Worm (Caenorhabditis elegans) whole organism, mixed stage, embryonic: ENCODE results near the gene arrd-17.

Experiments used
- M03D4.4 ChIP-seq: sonication (generic microtip); optimal IDR thresholded peaks from 2 replicates; lab custom pipeline; 2017; ENCODE audit warnings: mild to moderate bottlenecking, missing genetic modification characterization, missing compliant biosample characterization
- bed-3 ChIP-seq: fragments of 200-800 bp; sonication (Bioruptor generic); optimal IDR thresholded peaks from 3 replicates; lab custom pipeline; 2018; ENCODE audit warnings: mild to moderate bottlenecking, missing genetic modification characterization, moderate library complexity, missing compliant biosample characterization
- blmp-1 ChIP-seq: fragments of 150-350 bp; optimal IDR thresholded peaks from 2 replicates; lab custom pipeline; 2014; ENCODE audit warnings: missing biosample characterization, missing genetic modification characterization
- ceh-39 ChIP-seq: fragments of 150-350 bp; optimal IDR thresholded peaks from 2 replicates; lab custom pipeline; 2014; ENCODE audit warnings: missing biosample characterization, missing genetic modification characterization
- ceh-43 ChIP-seq: fragments of 200-800 bp; sonication (Bioruptor generic); optimal IDR thresholded peaks from 2 replicates; lab custom pipeline; 2018; ENCODE audit warnings: mild to moderate bottlenecking, missing genetic modification characterization, moderate library complexity, missing compliant biosample characterization
- ceh-83 ChIP-seq: fragments of 200-800 bp; sonication (Bioruptor generic); optimal IDR thresholded peaks from 2 replicates; lab custom pipeline; 2018; ENCODE audit warnings: mild to moderate bottlenecking, missing genetic modification characterization, missing compliant biosample characterization
- ces-1 ChIP-seq: fragments of 150-350 bp; optimal IDR thresholded peaks from 2 replicates; lab custom pipeline; 2014; ENCODE audit warnings: missing biosample characterization, missing genetic modification reagents, missing genetic modification characterization
- cnd-1 ChIP-seq: fragments of 200-800 bp; sonication (Bioruptor generic); optimal IDR thresholded peaks from 2 replicates; lab custom pipeline; 2018; ENCODE audit warnings: mild to moderate bottlenecking, missing genetic modification characterization, missing compliant biosample characterization
- flh-1 ChIP-seq: fragments of 200-800 bp; sonication (Bioruptor generic); optimal IDR thresholded peaks from 2 replicates; lab custom pipeline; 2018; ENCODE audit warnings: mild to moderate bottlenecking, missing genetic modification characterization, moderate library complexity, missing compliant biosample characterization
- ham-2 ChIP-seq: fragments of 200-800 bp; sonication (Bioruptor generic); optimal IDR thresholded peaks from 2 replicates; lab custom pipeline; 2018; ENCODE audit warnings: mild to moderate bottlenecking, missing genetic modification characterization, missing compliant biosample characterization
- hlh-1 ChIP-seq: fragments of 150-350 bp; optimal IDR thresholded peaks from 2 replicates; lab custom pipeline; 2014; ENCODE audit warnings: missing biosample characterization, missing genetic modification reagents, missing genetic modification characterization
- lin-13 ChIP-seq: fragments of 150-350 bp; optimal IDR thresholded peaks from 2 replicates; lab custom pipeline; 2014; ENCODE audit warnings: missing biosample characterization, missing genetic modification characterization
- lin-32 ChIP-seq: fragments of 200-800 bp; sonication (Bioruptor generic); optimal IDR thresholded peaks from 2 replicates; lab custom pipeline; 2018; ENCODE audit warnings: mild to moderate bottlenecking, missing genetic modification characterization, missing compliant biosample characterization
- lsy-2 ChIP-seq: fragments of 150-350 bp; optimal IDR thresholded peaks from 2 replicates; lab custom pipeline; 2014; ENCODE audit warnings: missing biosample characterization, missing genetic modification characterization
- mab-5 ChIP-seq: fragments of 150-350 bp; optimal IDR thresholded peaks from 2 replicates; lab custom pipeline; 2014; ENCODE audit warnings: missing biosample characterization, missing genetic modification characterization
- mep-1 ChIP-seq: fragments of 150-350 bp; optimal IDR thresholded peaks from 2 replicates; lab custom pipeline; 2017; ENCODE audit warnings: missing biosample characterization, missing genetic modification reagents, missing genetic modification characterization, inconsistent platforms
- mls-2 ChIP-seq: sonication (generic microtip); optimal IDR thresholded peaks from 2 replicates; lab custom pipeline; 2016; ENCODE audit warnings: mild to moderate bottlenecking, missing genetic modification characterization, moderate library complexity, missing compliant biosample characterization
- nhr-12 ChIP-seq: fragments of 150-350 bp; optimal IDR thresholded peaks from 2 replicates; lab custom pipeline; 2014; ENCODE audit warnings: missing biosample characterization, missing genetic modification characterization
- nhr-2 ChIP-seq: fragments of 150-350 bp; optimal IDR thresholded peaks from 2 replicates; lab custom pipeline; 2014; ENCODE audit warnings: missing biosample characterization, missing genetic modification characterization
- nhr-237 ChIP-seq: fragments of 150-350 bp; optimal IDR thresholded peaks from 2 replicates; lab custom pipeline; 2014; ENCODE audit warnings: missing biosample characterization, missing genetic modification characterization
- nhr-28 ChIP-seq: fragments of 150-350 bp; optimal IDR thresholded peaks from 2 replicates; lab custom pipeline; 2014; ENCODE audit warnings: missing biosample characterization, missing genetic modification characterization
- pha-4 ChIP-seq: fragments of 150-350 bp; optimal IDR thresholded peaks from 2 replicates; lab custom pipeline; 2018; ENCODE audit warnings: missing biosample characterization, missing genetic modification reagents, missing genetic modification characterization
- sem-2 ChIP-seq: fragments of 200-800 bp; sonication (Bioruptor generic); optimal IDR thresholded peaks from 2 replicates; lab custom pipeline; 2018; ENCODE audit warnings: mild to moderate bottlenecking, missing genetic modification characterization, missing compliant biosample characterization
- snpc-4 ChIP-seq: fragments of 150-350 bp; optimal IDR thresholded peaks from 2 replicates; lab custom pipeline; 2014; ENCODE audit warnings: missing biosample characterization, missing genetic modification characterization
- sptf-1 ChIP-seq: sonication (generic microtip); optimal IDR thresholded peaks from 2 replicates; lab custom pipeline; 2017; ENCODE audit warnings: mild to moderate bottlenecking, missing genetic modification characterization, moderate library complexity, missing compliant biosample characterization
- tbx-8 ChIP-seq: fragments of 200-800 bp; sonication (Bioruptor generic); optimal IDR thresholded peaks from 2 replicates; lab custom pipeline; 2018; ENCODE audit warnings: mild to moderate bottlenecking, missing genetic modification characterization, moderate library complexity, missing compliant biosample characterization
- unc-120 ChIP-seq: sonication (generic microtip); optimal IDR thresholded peaks from 2 replicates; lab custom pipeline; 2017; ENCODE audit warnings: missing genetic modification characterization, missing compliant biosample characterization; ENCODE audit not compliant: poor library complexity, severe bottlenecking
- unc-39 ChIP-seq: fragments of 150-350 bp; optimal IDR thresholded peaks from 2 replicates; lab custom pipeline; 2014; ENCODE audit warnings: missing biosample characterization, missing genetic modification characterization
- unc-62 ChIP-seq: fragments of 150-350 bp; optimal IDR thresholded peaks from 2 replicates; lab custom pipeline; 2014; ENCODE audit warnings: missing biosample characterization, missing genetic modification reagents, missing genetic modification characterization
- zip-8 ChIP-seq: fragments of 150-350 bp; optimal IDR thresholded peaks from 2 replicates; lab custom pipeline; 2014; ENCODE audit warnings: missing biosample characterization, missing genetic modification characterization
- ztf-11 ChIP-seq: fragments of 150-350 bp; optimal IDR thresholded peaks from 2 replicates; lab custom pipeline; 2014; ENCODE audit warnings: missing biosample characterization, missing genetic modification characterization

The arrd-17 gene

ce11 chrIII:13622268-13622667 is 8.3 kb downstream of the arrd-17 start, which contains the start of gene hip-1:
Gene hip-1 (minus strand): TSS chrIII:13622492.
- no peak for TF ChIP-seq hlh-1 (tag; lab: Kevin White, UChicago)
- peak; percentile 40 for TF ChIP-seq mep-1
- TF ChIP-seq nhr-237 (tag; lab: Kevin White, UChicago): peak; percentile 23
- peak; percentile 11 for TF ChIP-seq unc-120 (tag; lab: Kevin White, UChicago)
- peak; percentile 45 for TF ChIP-seq lsy-2
- no peak for TF ChIP-seq nhr-28 (tag; lab: Kevin White, UChicago)
- peak; percentile 17 for TF ChIP-seq unc-62 (GFP tag; lab: Kevin White, UChicago)
- peak; percentile 40 for TF ChIP-seq ces-1
- TF ChIP-seq bed-3: no peak
- TF ChIP-seq zip-8 (tag; lab: Kevin White, UChicago): no peak
- no peak for TF ChIP-seq sptf-1 (tag; lab: Kevin White, UChicago)

ce11 chrIII:13621717-13622116 is 8.9 kb downstream of the arrd-17 start:
- no peak for TF ChIP-seq sptf-1 (tag; lab: Kevin White, UChicago)
- TF ChIP-seq sem-2 (GFP tag; lab: Kevin White, UChicago): no peak
- no peak for TF ChIP-seq ceh-83 (GFP tag; lab: Kevin White, UChicago)
- no peak for TF ChIP-seq lin-32
- no peak for TF ChIP-seq nhr-237 (tag; lab: Kevin White, UChicago)
- no peak for TF ChIP-seq unc-39
- TF ChIP-seq ceh-39 (tag; lab: Kevin White, UChicago): no peak
- no peak for TF ChIP-seq unc-120 (tag; lab: Kevin White, UChicago)
- no peak for TF ChIP-seq mab-5 (tag; lab: Kevin White, UChicago)
- no peak for TF ChIP-seq M03D4.4 (tag; lab: Kevin White, UChicago)
- no peak for TF ChIP-seq nhr-12 (tag; lab: Kevin White, UChicago)
- TF ChIP-seq cnd-1 (tag; lab: Kevin White, UChicago): no peak
- TF ChIP-seq ces-1: no peak
- TF ChIP-seq lsy-2: no peak
- no peak for TF ChIP-seq snpc-4 (tag; lab: Kevin White, UChicago)
- no peak for TF ChIP-seq zip-8 (tag; lab: Kevin White, UChicago)

ce11 chrIII:13621012-13621411 is 9.6 kb downstream of the arrd-17 start:
- TF ChIP-seq unc-62 (GFP tag; lab: Kevin White, UChicago) (no peak), nhr-237 (tag; lab: Kevin White, UChicago) (no peak), unc-120 (tag; lab: Kevin White, UChicago) (no peak), unc-39 (no peak), mls-2 (tag; lab: Kevin White, UChicago) (no peak), sptf-1 (tag; lab: Kevin White, UChicago) (no peak), nhr-2 (tag; lab: Kevin White, UChicago) (no peak), flh-1 (GFP tag; lab: Kevin White, UChicago) (no peak), blmp-1 (no peak), ztf-11 (tag; lab: Kevin White, UChicago) (no peak), hlh-1 (tag; lab: Kevin White, UChicago) (no peak), lsy-2 (no peak), lin-32 (no peak), sem-2 (GFP tag; lab: Kevin White, UChicago) (no peak), lin-13 (no peak), snpc-4 (tag; lab: Kevin White, UChicago) (no peak), ceh-83 (GFP tag; lab: Kevin White, UChicago) (no peak), ceh-39 (tag; lab: Kevin White, UChicago) (no peak)

ce11 chrIII:13616793-13617192 is 13.8 kb downstream of the arrd-17 start, which contains the start of gene T12D8.9:
Gene T12D8.9 (plus strand): TSS chrIII:13617104.
- no peak for TF ChIP-seq pha-4 (tag; lab: Kevin White, UChicago)
- peak; percentile 24 for TF ChIP-seq mep-1
- TF ChIP-seq mab-5 (tag; lab: Kevin White, UChicago): no peak
- no peak for TF ChIP-seq snpc-4 (tag; lab: Kevin White, UChicago)
- TF ChIP-seq nhr-28 (tag; lab: Kevin White, UChicago): no peak
- TF ChIP-seq ces-1: no peak
- TF ChIP-seq hlh-1 (tag; lab: Kevin White, UChicago): peak; percentile 100
- TF ChIP-seq ceh-83 (GFP tag; lab: Kevin White, UChicago): no peak
- no peak for TF ChIP-seq sptf-1 (tag; lab: Kevin White, UChicago)
- TF ChIP-seq tbx-8 (GFP tag; lab: Kevin White, UChicago): no peak
- no peak for TF ChIP-seq ham-2 (GFP tag; lab: Kevin White, UChicago)
- TF ChIP-seq blmp-1: no peak
- no peak for TF ChIP-seq lsy-2
- no peak for TF ChIP-seq nhr-237 (tag; lab: Kevin White, UChicago)
- no peak for TF ChIP-seq ceh-43 (GFP tag; lab: Kevin White, UChicago)
- TF ChIP-seq lin-13: no peak
- TF ChIP-seq unc-62 (GFP tag; lab: Kevin White, UChicago): peak; percentile 35
- no peak for TF ChIP-seq zip-8 (tag; lab: Kevin White, UChicago)
- TF ChIP-seq unc-120 (tag; lab: Kevin White, UChicago): peak; percentile 91
- no peak for TF ChIP-seq bed-3
- TF ChIP-seq, all 35 proteins: peak for 4
